Fruit fly (Drosophila melanogaster) whole organism, prepupa: Measurements from ENCODE around the gene stv.

Experiments
- Blimp-1 ChIP-seq: fragments of 200-800 bp; sonication (Bioruptor generic); optimal IDR thresholded peaks from 3 replicates; lab custom pipeline; 2017; ENCODE audit warnings: missing biosample characterization, missing genetic modification characterization, mild to moderate bottlenecking, moderate library complexity, missing genetic modification reagents
- CG10631 ChIP-seq: fragments of 200-800 bp; sonication (Bioruptor generic); optimal IDR thresholded peaks from 2 replicates; lab custom pipeline; 2016; ENCODE audit warnings: missing biosample characterization, missing genetic modification characterization
- CG10669 ChIP-seq: fragments of 200-800 bp; sonication (Bioruptor generic); optimal IDR thresholded peaks from 3 replicates; lab custom pipeline; 2018; ENCODE audit warnings: missing biosample characterization, mild to moderate bottlenecking, missing genetic modification characterization, moderate library complexity
- CG11294 ChIP-seq: fragments of 200-800 bp; sonication (Bioruptor generic); IDR thresholded peaks from 2 replicates; pipeline ENCODE4 v1.3.6; 2022; ENCODE audit warnings: missing biosample characterization, missing genetic modification characterization
- CG11762 ChIP-seq: fragments of 200-800 bp; sonication (Bioruptor generic); optimal IDR thresholded peaks from 3 replicates; lab custom pipeline; 2016; ENCODE audit warnings: missing biosample characterization, missing genetic modification characterization; ENCODE audit not compliant: insufficient read depth
- CG11902 ChIP-seq: fragments of 200-800 bp; sonication (Bioruptor generic); optimal IDR thresholded peaks from 3 replicates; lab custom pipeline; 2016; ENCODE audit warnings: missing biosample characterization, missing genetic modification characterization
- CG1621 ChIP-seq: fragments of 200-800 bp; sonication (Bioruptor generic); optimal IDR thresholded peaks from 3 replicates; lab custom pipeline; 2018; ENCODE audit warnings: missing biosample characterization, mild to moderate bottlenecking, missing genetic modification characterization
- CG16779 ChIP-seq: fragments of 200-800 bp; sonication (Bioruptor generic); optimal IDR thresholded peaks from 3 replicates; lab custom pipeline; 2017; ENCODE audit warnings: missing biosample characterization, mild to moderate bottlenecking, missing genetic modification characterization
- CG31627 ChIP-seq: fragments of 200-800 bp; sonication (Bioruptor generic); optimal IDR thresholded peaks from 3 replicates; lab custom pipeline; 2016; ENCODE audit warnings: missing biosample characterization, missing genetic modification characterization
- CG32006 ChIP-seq: fragments of 200-800 bp; sonication (Bioruptor generic); optimal IDR thresholded peaks from 3 replicates; lab custom pipeline; 2017; ENCODE audit warnings: missing biosample characterization, mild to moderate bottlenecking, missing genetic modification characterization
- CG34406 ChIP-seq: fragments of 200-800 bp; sonication (Bioruptor generic); optimal IDR thresholded peaks from 3 replicates; lab custom pipeline; 2016; ENCODE audit warnings: missing biosample characterization, missing genetic modification characterization
- CG3919 ChIP-seq: fragments of 200-800 bp; sonication (Bioruptor generic); optimal IDR thresholded peaks from 3 replicates; lab custom pipeline; 2016; ENCODE audit warnings: missing biosample characterization, missing genetic modification characterization
- CG4318 ChIP-seq: fragments of 200-800 bp; sonication (Bioruptor generic); optimal IDR thresholded peaks from 3 replicates; lab custom pipeline; 2017; ENCODE audit warnings: missing biosample characterization, mild to moderate bottlenecking, missing genetic modification characterization
- CG6163 ChIP-seq: fragments of 200-800 bp; sonication (Bioruptor generic); IDR thresholded peaks from 3 replicates; pipeline ENCODE4 v1.3.6; 2022; ENCODE audit warnings: missing biosample characterization, missing genetic modification characterization
- CG6276 ChIP-seq: fragments of 200-800 bp; sonication (Bioruptor generic); optimal IDR thresholded peaks from 2 replicates; lab custom pipeline; 2017; ENCODE audit warnings: missing biosample characterization, mild to moderate bottlenecking, missing genetic modification characterization
- CG6792 ChIP-seq: fragments of 200-800 bp; sonication (Bioruptor generic); optimal IDR thresholded peaks from 3 replicates; lab custom pipeline; 2016; ENCODE audit warnings: missing biosample characterization, missing genetic modification characterization
- CG6808 ChIP-seq: fragments of 200-800 bp; sonication (Bioruptor generic); optimal IDR thresholded peaks from 3 replicates; lab custom pipeline; 2017; ENCODE audit warnings: missing biosample characterization, missing genetic modification characterization, mild to moderate bottlenecking, moderate library complexity, missing genetic modification reagents
- CG6854 ChIP-seq: fragments of 200-800 bp; sonication (Bioruptor generic); optimal IDR thresholded peaks from 2 replicates; lab custom pipeline; 2017; ENCODE audit warnings: missing biosample characterization, mild to moderate bottlenecking, missing genetic modification characterization
- CG7368 ChIP-seq: fragments of 200-800 bp; sonication (Bioruptor generic); optimal IDR thresholded peaks from 3 replicates; lab custom pipeline; 2016; ENCODE audit warnings: missing biosample characterization, missing genetic modification characterization
- CG8119 ChIP-seq: fragments of 200-800 bp; sonication (Bioruptor generic); IDR thresholded peaks from 3 replicates; pipeline ENCODE4 v1.3.6; 2022; ENCODE audit warnings: missing biosample characterization, missing genetic modification characterization
- CG8632 ChIP-seq: fragments of 200-800 bp; sonication (Bioruptor generic); optimal IDR thresholded peaks from 3 replicates; lab custom pipeline; 2016; ENCODE audit warnings: missing biosample characterization, missing genetic modification characterization
- Eip75B ChIP-seq: fragments of 200-800 bp; sonication (Bioruptor generic); optimal IDR thresholded peaks from 3 replicates; lab custom pipeline; 2016; ENCODE audit warnings: missing biosample characterization, missing genetic modification characterization
- Eip78C ChIP-seq: fragments of 200-800 bp; sonication (Bioruptor generic); peaks from one replicate; lab custom pipeline; 2016; ENCODE audit warnings: missing biosample characterization, missing genetic modification characterization
- Eip93F ChIP-seq: fragments of 200-800 bp; sonication (Bioruptor generic); optimal IDR thresholded peaks from 2 replicates; lab custom pipeline; 2016; ENCODE audit warnings: missing biosample characterization, mild to moderate bottlenecking, missing genetic modification characterization
- Ets21C ChIP-seq: fragments of 200-800 bp; sonication (Bioruptor generic); optimal IDR thresholded peaks from 3 replicates; lab custom pipeline; 2016; ENCODE audit warnings: missing biosample characterization, missing genetic modification characterization
- Ets96B ChIP-seq: fragments of 200-800 bp; optimal IDR thresholded peaks from 2 replicates; lab custom pipeline; 2019; ENCODE audit warnings: missing biosample characterization, mild to moderate bottlenecking, missing genetic modification characterization, moderate library complexity
- Gug ChIP-seq: fragments of 200-800 bp; sonication (Bioruptor generic); IDR thresholded peaks from 2 replicates; pipeline ENCODE4 v1.3.6; 2022; ENCODE audit warnings: missing biosample characterization, missing genetic modification characterization
- Hr4 ChIP-seq: fragments of 200-800 bp; sonication (Bioruptor generic); optimal IDR thresholded peaks from 3 replicates; lab custom pipeline; 2016; ENCODE audit warnings: missing biosample characterization, missing genetic modification characterization
- Met ChIP-seq: fragments of 200-800 bp; sonication (Bioruptor generic); optimal IDR thresholded peaks from 3 replicates; lab custom pipeline; 2016; ENCODE audit warnings: missing biosample characterization, missing genetic modification characterization
- OdsH ChIP-seq: fragments of 200-800 bp; sonication (Bioruptor generic); optimal IDR thresholded peaks from 3 replicates; lab custom pipeline; 2016; ENCODE audit warnings: missing biosample characterization, missing genetic modification characterization
- Smox ChIP-seq: fragments of 200-800 bp; sonication (Bioruptor generic); optimal IDR thresholded peaks from 3 replicates; lab custom pipeline; 2016; ENCODE audit warnings: missing biosample characterization, missing genetic modification characterization
- Sox14 ChIP-seq: fragments of 200-800 bp; sonication (Bioruptor generic); optimal IDR thresholded peaks from 3 replicates; lab custom pipeline; 2016; ENCODE audit warnings: missing biosample characterization, missing genetic modification characterization
- Sox15 ChIP-seq: fragments of 200-800 bp; sonication (Bioruptor generic); optimal IDR thresholded peaks from 3 replicates; lab custom pipeline; 2016; ENCODE audit warnings: missing biosample characterization, missing genetic modification characterization
- achi ChIP-seq: fragments of 200-800 bp; sonication (Bioruptor generic); optimal IDR thresholded peaks from 3 replicates; lab custom pipeline; 2016; ENCODE audit warnings: missing biosample characterization, missing genetic modification characterization
- acj6 ChIP-seq: fragments of 200-800 bp; sonication (Bioruptor generic); optimal IDR thresholded peaks from 3 replicates; lab custom pipeline; 2016; ENCODE audit warnings: missing biosample characterization, missing genetic modification characterization
- cyc ChIP-seq: fragments of 200-800 bp; sonication (Bioruptor generic); optimal IDR thresholded peaks from 3 replicates; lab custom pipeline; 2016; ENCODE audit warnings: missing biosample characterization, missing genetic modification characterization
- dac ChIP-seq: fragments of 200-800 bp; sonication (Bioruptor generic); optimal IDR thresholded peaks from 2 replicates; lab custom pipeline; 2017; ENCODE audit warnings: missing biosample characterization, mild to moderate bottlenecking, missing genetic modification characterization
- dsx ChIP-seq: fragments of 200-800 bp; optimal IDR thresholded peaks from 3 replicates; lab custom pipeline; 2019; ENCODE audit warnings: missing biosample characterization, mild to moderate bottlenecking, missing genetic modification characterization, moderate library complexity; ENCODE audit not compliant: poor library complexity, severe bottlenecking
- eg ChIP-seq: fragments of 200-800 bp; sonication (Bioruptor generic); IDR thresholded peaks from 3 replicates; pipeline ENCODE4 v1.3.6; 2022; ENCODE audit warnings: missing biosample characterization, missing genetic modification characterization
- esn ChIP-seq: fragments of 200-800 bp; sonication (Bioruptor generic); optimal IDR thresholded peaks from 2 replicates; lab custom pipeline; 2016; ENCODE audit warnings: missing biosample characterization, mild to moderate bottlenecking, missing genetic modification characterization, moderate library complexity
- fd59A ChIP-seq: fragments of 200-800 bp; sonication (Bioruptor generic); optimal IDR thresholded peaks from 2 replicates; lab custom pipeline; 2017; ENCODE audit warnings: missing biosample characterization, mild to moderate bottlenecking, missing genetic modification characterization, missing genetic modification reagents
- fkh ChIP-seq: fragments of 200-800 bp; sonication (Bioruptor generic); optimal IDR thresholded peaks from 3 replicates; lab custom pipeline; 2017; ENCODE audit warnings: missing biosample characterization, mild to moderate bottlenecking, missing genetic modification characterization, moderate library complexity
- lz ChIP-seq: fragments of 200-800 bp; sonication (Bioruptor generic); optimal IDR thresholded peaks from 3 replicates; lab custom pipeline; 2016; ENCODE audit warnings: missing biosample characterization, missing genetic modification characterization
- net ChIP-seq: fragments of 200-800 bp; sonication (Bioruptor generic); optimal IDR thresholded peaks from 3 replicates; lab custom pipeline; 2016; ENCODE audit warnings: missing biosample characterization, missing genetic modification characterization
- svp ChIP-seq: fragments of 200-800 bp; sonication (Bioruptor generic); peaks from one replicate; lab custom pipeline; 2016; ENCODE audit warnings: missing biosample characterization, missing genetic modification characterization
- vri ChIP-seq: fragments of 200-800 bp; sonication (Bioruptor generic); optimal IDR thresholded peaks from 3 replicates; lab custom pipeline; 2016; ENCODE audit warnings: missing biosample characterization, mild to moderate bottlenecking, missing genetic modification characterization

The stv gene

dm6 chr3L:13451562-13451961 is 25.8 kb upstream of the stv start (continued):
- TF ChIP-seq fkh (GFP tag; lab: Kevin White, UChicago) (peak; percentile 18), Gug (0 out of 2 replicates have a peak, but pooled peaks have one; percentile 19), Eip93F (GFP tag; lab: Kevin White, UChicago) (no peak), Hr4 (GFP tag; lab: Kevin White, UChicago) (peak; percentile 72), Met (GFP tag; lab: Kevin White, UChicago) (no peak), CG4318 (peak; percentile 15), Smox (GFP tag; lab: Kevin White, UChicago) (peak; percentile 21), CG6854 (GFP tag; lab: Kevin White, UChicago) (no peak), dsx (GFP tag; lab: Kevin White, UChicago) (no peak), cyc (GFP tag; lab: Kevin White, UChicago) (peak; percentile 21), CG3919 (peak; percentile 25), CG31627 (GFP tag; lab: Kevin White, UChicago) (peak; percentile 46), achi (GFP tag; lab: Kevin White, UChicago) (peak; percentile 28), Blimp-1 (GFP tag; lab: Kevin White, UChicago) (no peak), CG10631 (GFP tag; lab: Kevin White, UChicago) (no peak), Ets21C (no peak), Eip78C (GFP tag; lab: Kevin White, UChicago) (peak; percentile 64), CG34406 (GFP tag; lab: Kevin White, UChicago) (peak; percentile 24), CG8119 (peak; percentile 59; the same call in 2 of the 3 replicates), CG8632 (GFP tag; lab: Kevin White, UChicago) (peak; percentile 5), CG7368 (GFP tag; lab: Kevin White, UChicago) (no peak), Sox14 (GFP tag; lab: Kevin White, UChicago) (peak; percentile 1), fd59A (GFP tag; lab: Kevin White, UChicago) (no peak), net (GFP tag; lab: Kevin White, UChicago) (peak; percentile 38), Sox15 (GFP tag; lab: Kevin White, UChicago) (no peak), eg (GFP tag; lab: Robert Waterston, UW) (peak; percentile 24; the same call in 2 of the 3 replicates), CG16779 (no peak)

dm6 chr3L:13452281-13452680 is 25.1 kb upstream of the stv start:
- TF ChIP-seq achi (GFP tag; lab: Kevin White, UChicago) (no peak), CG6808 (GFP tag; lab: Kevin White, UChicago) (no peak), CG6276 (GFP tag; lab: Kevin White, UChicago) (peak; percentile 57), vri (GFP tag; lab: Kevin White, UChicago) (no peak), CG8632 (GFP tag; lab: Kevin White, UChicago) (no peak), cyc (GFP tag; lab: Kevin White, UChicago) (no peak), esn (no peak), net (GFP tag; lab: Kevin White, UChicago) (peak; percentile 17), CG1621 (tag; lab: Kevin White, UChicago) (no peak), CG4318 (no peak), CG11294 (GFP tag; lab: Robert Waterston, UW) (peak; percentile 12; the same call in 1 of the 2 replicates), CG10631 (GFP tag; lab: Kevin White, UChicago) (no peak), CG3919 (no peak), acj6 (GFP tag; lab: Kevin White, UChicago) (no peak), eg (GFP tag; lab: Robert Waterston, UW) (peak; percentile 69), Ets96B (tag; lab: Kevin White, UChicago) (no peak), Eip93F (GFP tag; lab: Kevin White, UChicago) (no peak), lz (GFP tag; lab: Kevin White, UChicago) (no peak), CG34406 (GFP tag; lab: Kevin White, UChicago) (no peak), CG7368 (GFP tag; lab: Kevin White, UChicago) (no peak), fkh (GFP tag; lab: Kevin White, UChicago) (no peak), Sox15 (GFP tag; lab: Kevin White, UChicago) (no peak), CG11902 (GFP tag; lab: Kevin White, UChicago) (no peak), CG10669 (no peak), CG6163 (GFP tag; lab: Robert Waterston, UW) (0 out of 3 replicates have a peak, but pooled peaks have one; percentile 19), Eip75B (GFP tag; lab: Kevin White, UChicago) (no peak), CG16779 (no peak), CG11762 (GFP tag; lab: Kevin White, UChicago) (no peak), Smox (GFP tag; lab: Kevin White, UChicago) (no peak), CG32006 (GFP tag; lab: Kevin White, UChicago) (peak; percentile 70), dac (GFP tag; lab: Kevin White, UChicago) (no peak), Hr4 (GFP tag; lab: Kevin White, UChicago) (peak; percentile 61), svp (GFP tag; lab: Kevin White, UChicago) (no peak), CG6792 (GFP tag; lab: Kevin White, UChicago) (no peak), Eip78C (GFP tag; lab: Kevin White, UChicago) (peak; percentile 20), Met (GFP tag; lab: Kevin White, UChicago) (no peak), CG8119 (0 out of 3 replicates have a peak, but pooled peaks have one; percentile 30), Gug (no peak), Sox14 (GFP tag; lab: Kevin White, UChicago) (no peak), OdsH (GFP tag; lab: Kevin White, UChicago) (peak; percentile 31), CG6854 (GFP tag; lab: Kevin White, UChicago) (no peak)
